Worm (Caenorhabditis elegans): ENCODE results near the gene rocf-1.

Gene rocf-1

ce11 chrV:15465032-15465727 lies 878 bp upstream of the rocf-1 start, which contains the start of gene pqn-71 (continued):
- TF ChIP-seq sptf-1 (tag; optimal IDR thresholded peaks at IDR 0.05) (no peak), lin-14 (GFP tag; optimal IDR thresholded peaks at IDR 0.05) (peak; percentile 77), ceh-8 (GFP tag; optimal IDR thresholded peaks at IDR 0.05) (no peak), lir-3 (tag; optimal IDR thresholded peaks at IDR 0.05; ENCODE audit: poor library complexity) (peak; percentile 44), dpl-1 (GFP tag; optimal IDR thresholded peaks at IDR 0.05) (peak; percentile 39 to 58 (median 48)), nhr-71 (tag; optimal IDR thresholded peaks at IDR 0.05) (peak; percentile 89), unc-30 (tag; optimal IDR thresholded peaks at IDR 0.05) (no peak)

- TF ChIP-seq nhr-85 (tag) (no peak), pqm-1 (tag; optimal IDR thresholded peaks at IDR 0.05) (no peak), vab-15 (tag; optimal IDR thresholded peaks at IDR 0.05) (no peak), hlh-4 (tag; optimal IDR thresholded peaks at IDR 0.05) (no peak), alr-1 (tag; optimal IDR thresholded peaks at IDR 0.05; ENCODE audit: borderline replicate concordance) (no peak), unc-62 (GFP tag; optimal IDR thresholded peaks at IDR 0.05) (no peak), pax-3 (tag; optimal IDR thresholded peaks at IDR 0.05) (no peak), rnt-1 (tag; optimal IDR thresholded peaks at IDR 0.05) (no peak), ceh-8 (GFP tag; optimal IDR thresholded peaks at IDR 0.05) (no peak), nhr-11 (tag; optimal IDR thresholded peaks at IDR 0.05) (no peak), fkh-8 (tag; optimal IDR thresholded peaks at IDR 0.05) (no peak), sup-37 (GFP tag; optimal IDR thresholded peaks at IDR 0.05) (no peak), jun-1 (tag; optimal IDR thresholded peaks at IDR 0.05) (no peak), dsc-1 (tag; optimal IDR thresholded peaks at IDR 0.05) (no peak), mep-1 (tag; optimal IDR thresholded peaks at IDR 0.05) (no peak), ceh-88 (GFP tag; IDR thresholded peaks at IDR 0.05) (no peak), ceh-90 (tag; optimal IDR thresholded peaks at IDR 0.05) (no peak)
Observed at ce11 chrV:15459088-15459487, 5.2 kb downstream of the rocf-1 start, which contains the start of gene str-71. str-71 (minus strand) TSS chrV:15459188.

- TF ChIP-seq tlp-1 (tag; optimal IDR thresholded peaks at IDR 0.05): no peak
- TF ChIP-seq ceh-90 (tag; optimal IDR thresholded peaks at IDR 0.05): no peak
- TF ChIP-seq xbp-1 (tag; optimal IDR thresholded peaks at IDR 0.05): no peak
- TF ChIP-seq nhr-84 (tag; optimal IDR thresholded peaks at IDR 0.05): no peak
- TF ChIP-seq lin-14 (GFP tag; optimal IDR thresholded peaks at IDR 0.05): no peak
- TF ChIP-seq lin-13 (GFP tag; optimal IDR thresholded peaks at IDR 0.05): no peak
- peak; percentile 22 for TF ChIP-seq nhr-85 (tag)
- TF ChIP-seq jun-1 (tag; optimal IDR thresholded peaks at IDR 0.05): no peak
Observed at ce11 chrV:15454322-15454721, 10.0 kb downstream of the rocf-1 start.

ce11 chrV:15451421-15451820 lies 12.9 kb downstream of the rocf-1 start, which contains the start of gene srw-33:
srw-33 (minus strand) TSS chrV:15451521.
- no peak for TF ChIP-seq dpl-1 (GFP tag; optimal IDR thresholded peaks at IDR 0.05)
- TF ChIP-seq nhr-77 (tag; optimal IDR thresholded peaks at IDR 0.05): no peak
- TF ChIP-seq ceh-63 (GFP tag; optimal IDR thresholded peaks at IDR 0.05): no peak
- TF ChIP-seq sox-4 (tag; optimal IDR thresholded peaks at IDR 0.05): no peak
- TF ChIP-seq nhr-76 (tag; optimal IDR thresholded peaks at IDR 0.05): no peak
- TF ChIP-seq aly-2 (tag; optimal IDR thresholded peaks at IDR 0.05): no peak
- no peak for TF ChIP-seq lin-14 (GFP tag; optimal IDR thresholded peaks at IDR 0.05)
- TF ChIP-seq nhr-19 (GFP tag; conservative IDR thresholded peaks at IDR 0.05): no peak
- no peak for TF ChIP-seq dsc-1 (tag; optimal IDR thresholded peaks at IDR 0.05)
- no peak for TF ChIP-seq unc-30 (tag; optimal IDR thresholded peaks at IDR 0.05)
- TF ChIP-seq pag-3 (tag; optimal IDR thresholded peaks at IDR 0.05; ENCODE audit: borderline replicate concordance, insufficient read depth): no peak
- no peak for TF ChIP-seq xbp-1 (tag; optimal IDR thresholded peaks at IDR 0.05)
- no peak for TF ChIP-seq ceh-82 (tag; optimal IDR thresholded peaks at IDR 0.05)
- TF ChIP-seq pax-3 (tag; optimal IDR thresholded peaks at IDR 0.05): no peak
- TF ChIP-seq mep-1 (tag; optimal IDR thresholded peaks at IDR 0.05): no peak
